Fruit fly (Drosophila melanogaster) S2 (cell line): ENCODE data around the gene CG3982.

Experiments used
- CG8478 ChIP-seq: fragments of >200 bp; optimal IDR thresholded peaks from 2 replicates; lab custom pipeline; 2018
- CTCF ChIP-seq, 2 experiments: fragments of >200 bp; optimal IDR thresholded peaks; 2 replicates each; lab custom pipeline; 2018

The CG3982 gene

dm6 chr3L:9379484-9380343 lies 37.5 kb downstream of the CG3982 start, which contains the start of gene Hsp67Ba:
Hsp67Ba (minus strand) TSS chr3L:9379534.
- no peak for TF ChIP-seq CTCF (optimal IDR thresholded peaks at IDR 0.05; lab: Kevin White, UChicago)
- no peak for TF ChIP-seq CG8478 (lab: Kevin White, UChicago)

dm6 chr3L:9377198-9378035 lies 39.8 kb downstream of the CG3982 start, which contains the start of gene Hsp26:
Hsp26 (minus strand) TSS chr3L:9377427.
- TF ChIP-seq CG8478 (lab: Kevin White, UChicago) (no peak), CTCF (optimal IDR thresholded peaks at IDR 0.05; lab: Kevin White, UChicago) (no peak)

- TF ChIP-seq CG8478 (lab: Kevin White, UChicago) (no peak), CTCF (optimal IDR thresholded peaks at IDR 0.05; lab: Kevin White, UChicago) (no peak)
Measured at dm6 chr3L:9376573-9376972, 40.6 kb downstream of the CG3982 start.

dm6 chr3L:9375130-9375529 lies 42.1 kb downstream of the CG3982 start, which contains the start of gene CG4461:
CG4461 (plus strand) TSS chr3L:9375430.
- no peak for TF ChIP-seq CTCF (optimal IDR thresholded peaks at IDR 0.05; lab: Kevin White, UChicago)
- no peak for TF ChIP-seq CG8478 (lab: Kevin White, UChicago)

- no peak for TF ChIP-seq CTCF (optimal IDR thresholded peaks at IDR 0.05; lab: Kevin White, UChicago)
- no peak for TF ChIP-seq CG8478 (lab: Kevin White, UChicago)
Measured at dm6 chr3L:9373374-9374004, 43.7 kb downstream of the CG3982 start.

- TF ChIP-seq CTCF (optimal IDR thresholded peaks at IDR 0.05; lab: Kevin White, UChicago), result no peak
- TF ChIP-seq CG8478 (lab: Kevin White, UChicago), result no peak
Measured at dm6 chr3L:9372278-9372975, 44.8 kb downstream of the CG3982 start, which contains the start of the genes Hsp67Bc, CG4456 and Hsp22. Hsp67Bc (minus strand) TSS chr3L:9372497. CG4456 (plus strand) TSS chr3L:9372722. Hsp22 (plus strand) TSS chr3L:9372931.

dm6 chr3L:9370907-9371365 lies 46.3 kb downstream of the CG3982 start, which contains the start of gene Fdx1:
Fdx1 (minus strand) TSS chr3L:9371238.
- TF ChIP-seq CTCF (optimal IDR thresholded peaks at IDR 0.05; lab: Kevin White, UChicago) (no peak), CG8478 (lab: Kevin White, UChicago) (no peak)

dm6 chr3L:9368665-9369064 lies 48.5 kb downstream of the CG3982 start:
- TF ChIP-seq CTCF (optimal IDR thresholded peaks at IDR 0.05; lab: Kevin White, UChicago) (no peak), CG8478 (lab: Kevin White, UChicago) (no peak)

- TF ChIP-seq CTCF (optimal IDR thresholded peaks at IDR 0.05; lab: Kevin White, UChicago) (no peak), CG8478 (lab: Kevin White, UChicago) (no peak)
Measured at dm6 chr3L:9367431-9367867, 49.7 kb downstream of the CG3982 start.

dm6 chr3L:9366850-9367430 lies 50.2 kb downstream of the CG3982 start, which contains the start of the genes Klp67A and CG4452:
Klp67A (minus strand) TSS chr3L:9367046.
CG4452 (plus strand) TSS chr3L:9367377.
- no peak for TF ChIP-seq CTCF (optimal IDR thresholded peaks at IDR 0.05; lab: Kevin White, UChicago)
- TF ChIP-seq CG8478 (lab: Kevin White, UChicago), result no peak
